Fruit fly (Drosophila melanogaster) whole organism, prepupa: Measurements from ENCODE around the gene CG18063.

Experiments
- Blimp-1 ChIP-seq: fragments of 200-800 bp; sonication (Bioruptor generic); optimal IDR thresholded peaks from 3 replicates; lab custom pipeline; 2017; ENCODE audit warnings: missing biosample characterization, missing genetic modification characterization, mild to moderate bottlenecking, moderate library complexity, missing genetic modification reagents
- CG10631 ChIP-seq: fragments of 200-800 bp; sonication (Bioruptor generic); optimal IDR thresholded peaks from 2 replicates; lab custom pipeline; 2016; ENCODE audit warnings: missing biosample characterization, missing genetic modification characterization
- CG10669 ChIP-seq: fragments of 200-800 bp; sonication (Bioruptor generic); optimal IDR thresholded peaks from 3 replicates; lab custom pipeline; 2018; ENCODE audit warnings: missing biosample characterization, mild to moderate bottlenecking, missing genetic modification characterization, moderate library complexity
- CG11762 ChIP-seq: fragments of 200-800 bp; sonication (Bioruptor generic); optimal IDR thresholded peaks from 3 replicates; lab custom pipeline; 2016; ENCODE audit warnings: missing biosample characterization, missing genetic modification characterization; ENCODE audit not compliant: insufficient read depth
- CG11902 ChIP-seq: fragments of 200-800 bp; sonication (Bioruptor generic); optimal IDR thresholded peaks from 3 replicates; lab custom pipeline; 2016; ENCODE audit warnings: missing biosample characterization, missing genetic modification characterization
- CG15336 ChIP-seq: fragments of 200-800 bp; sonication (Bioruptor generic); IDR thresholded peaks from 2 replicates; pipeline ENCODE4 v1.3.6; 2022; ENCODE audit warnings: missing biosample characterization, missing genetic modification characterization
- CG1621 ChIP-seq: fragments of 200-800 bp; sonication (Bioruptor generic); optimal IDR thresholded peaks from 3 replicates; lab custom pipeline; 2018; ENCODE audit warnings: missing biosample characterization, mild to moderate bottlenecking, missing genetic modification characterization
- CG3032 ChIP-seq: fragments of 200-800 bp; optimal IDR thresholded peaks from 2 replicates; lab custom pipeline; 2019; ENCODE audit warnings: missing biosample characterization, mild to moderate bottlenecking, missing genetic modification characterization, moderate library complexity
- CG31627 ChIP-seq: fragments of 200-800 bp; sonication (Bioruptor generic); optimal IDR thresholded peaks from 3 replicates; lab custom pipeline; 2016; ENCODE audit warnings: missing biosample characterization, missing genetic modification characterization
- CG32006 ChIP-seq: fragments of 200-800 bp; sonication (Bioruptor generic); optimal IDR thresholded peaks from 3 replicates; lab custom pipeline; 2017; ENCODE audit warnings: missing biosample characterization, mild to moderate bottlenecking, missing genetic modification characterization
- CG3919 ChIP-seq: fragments of 200-800 bp; sonication (Bioruptor generic); optimal IDR thresholded peaks from 3 replicates; lab custom pipeline; 2016; ENCODE audit warnings: missing biosample characterization, missing genetic modification characterization
- CG6163 ChIP-seq: fragments of 200-800 bp; sonication (Bioruptor generic); IDR thresholded peaks from 3 replicates; pipeline ENCODE4 v1.3.6; 2022; ENCODE audit warnings: missing biosample characterization, missing genetic modification characterization
- CG6276 ChIP-seq: fragments of 200-800 bp; sonication (Bioruptor generic); optimal IDR thresholded peaks from 2 replicates; lab custom pipeline; 2017; ENCODE audit warnings: missing biosample characterization, mild to moderate bottlenecking, missing genetic modification characterization
- CG6792 ChIP-seq: fragments of 200-800 bp; sonication (Bioruptor generic); optimal IDR thresholded peaks from 3 replicates; lab custom pipeline; 2016; ENCODE audit warnings: missing biosample characterization, missing genetic modification characterization
- CG6808 ChIP-seq: fragments of 200-800 bp; sonication (Bioruptor generic); optimal IDR thresholded peaks from 3 replicates; lab custom pipeline; 2017; ENCODE audit warnings: missing biosample characterization, missing genetic modification characterization, mild to moderate bottlenecking, moderate library complexity, missing genetic modification reagents
- CG6854 ChIP-seq: fragments of 200-800 bp; sonication (Bioruptor generic); optimal IDR thresholded peaks from 2 replicates; lab custom pipeline; 2017; ENCODE audit warnings: missing biosample characterization, mild to moderate bottlenecking, missing genetic modification characterization
- CG7368 ChIP-seq: fragments of 200-800 bp; sonication (Bioruptor generic); optimal IDR thresholded peaks from 3 replicates; lab custom pipeline; 2016; ENCODE audit warnings: missing biosample characterization, missing genetic modification characterization
- CG8119 ChIP-seq: fragments of 200-800 bp; sonication (Bioruptor generic); IDR thresholded peaks from 3 replicates; pipeline ENCODE4 v1.3.6; 2022; ENCODE audit warnings: missing biosample characterization, missing genetic modification characterization
- CG8632 ChIP-seq: fragments of 200-800 bp; sonication (Bioruptor generic); optimal IDR thresholded peaks from 3 replicates; lab custom pipeline; 2016; ENCODE audit warnings: missing biosample characterization, missing genetic modification characterization
- CG9139 ChIP-seq: fragments of 200-800 bp; sonication (Bioruptor generic); optimal IDR thresholded peaks from 3 replicates; lab custom pipeline; 2017; ENCODE audit warnings: missing biosample characterization, mild to moderate bottlenecking, missing genetic modification characterization
- Eip75B ChIP-seq: fragments of 200-800 bp; sonication (Bioruptor generic); optimal IDR thresholded peaks from 3 replicates; lab custom pipeline; 2016; ENCODE audit warnings: missing biosample characterization, missing genetic modification characterization
- Eip78C ChIP-seq: fragments of 200-800 bp; sonication (Bioruptor generic); peaks from one replicate; lab custom pipeline; 2016; ENCODE audit warnings: missing biosample characterization, missing genetic modification characterization
- Eip93F ChIP-seq: fragments of 200-800 bp; sonication (Bioruptor generic); optimal IDR thresholded peaks from 2 replicates; lab custom pipeline; 2016; ENCODE audit warnings: missing biosample characterization, mild to moderate bottlenecking, missing genetic modification characterization
- Ets96B ChIP-seq: fragments of 200-800 bp; optimal IDR thresholded peaks from 2 replicates; lab custom pipeline; 2019; ENCODE audit warnings: missing biosample characterization, mild to moderate bottlenecking, missing genetic modification characterization, moderate library complexity
- Gug ChIP-seq: fragments of 200-800 bp; sonication (Bioruptor generic); IDR thresholded peaks from 2 replicates; pipeline ENCODE4 v1.3.6; 2022; ENCODE audit warnings: missing biosample characterization, missing genetic modification characterization
- Hr38 ChIP-seq: sonication (Bioruptor generic); optimal IDR thresholded peaks from 2 replicates; lab custom pipeline; 2016; ENCODE audit warnings: missing biosample characterization, missing genetic modification characterization
- Hr39 ChIP-seq: fragments of 200-800 bp; sonication (Bioruptor generic); optimal IDR thresholded peaks from 2 replicates; lab custom pipeline; 2016; ENCODE audit warnings: missing biosample characterization, missing genetic modification characterization
- Met ChIP-seq: fragments of 200-800 bp; sonication (Bioruptor generic); optimal IDR thresholded peaks from 3 replicates; lab custom pipeline; 2016; ENCODE audit warnings: missing biosample characterization, missing genetic modification characterization
- OdsH ChIP-seq: fragments of 200-800 bp; sonication (Bioruptor generic); optimal IDR thresholded peaks from 3 replicates; lab custom pipeline; 2016; ENCODE audit warnings: missing biosample characterization, missing genetic modification characterization
- Sox102F ChIP-seq: fragments of 200-800 bp; sonication (Bioruptor generic); optimal IDR thresholded peaks from 2 replicates; lab custom pipeline; 2016; ENCODE audit warnings: missing biosample characterization, mild to moderate bottlenecking, missing genetic modification characterization
- acj6 ChIP-seq: fragments of 200-800 bp; sonication (Bioruptor generic); optimal IDR thresholded peaks from 3 replicates; lab custom pipeline; 2016; ENCODE audit warnings: missing biosample characterization, missing genetic modification characterization
- cyc ChIP-seq: fragments of 200-800 bp; sonication (Bioruptor generic); optimal IDR thresholded peaks from 3 replicates; lab custom pipeline; 2016; ENCODE audit warnings: missing biosample characterization, missing genetic modification characterization
- dac ChIP-seq: fragments of 200-800 bp; sonication (Bioruptor generic); optimal IDR thresholded peaks from 2 replicates; lab custom pipeline; 2017; ENCODE audit warnings: missing biosample characterization, mild to moderate bottlenecking, missing genetic modification characterization
- dsx ChIP-seq: fragments of 200-800 bp; optimal IDR thresholded peaks from 3 replicates; lab custom pipeline; 2019; ENCODE audit warnings: missing biosample characterization, mild to moderate bottlenecking, missing genetic modification characterization, moderate library complexity; ENCODE audit not compliant: poor library complexity, severe bottlenecking
- eg ChIP-seq: fragments of 200-800 bp; sonication (Bioruptor generic); IDR thresholded peaks from 3 replicates; pipeline ENCODE4 v1.3.6; 2022; ENCODE audit warnings: missing biosample characterization, missing genetic modification characterization
- esn ChIP-seq: fragments of 200-800 bp; sonication (Bioruptor generic); optimal IDR thresholded peaks from 2 replicates; lab custom pipeline; 2016; ENCODE audit warnings: missing biosample characterization, mild to moderate bottlenecking, missing genetic modification characterization, moderate library complexity
- fd59A ChIP-seq: fragments of 200-800 bp; sonication (Bioruptor generic); optimal IDR thresholded peaks from 2 replicates; lab custom pipeline; 2017; ENCODE audit warnings: missing biosample characterization, mild to moderate bottlenecking, missing genetic modification characterization, missing genetic modification reagents
- fd85E ChIP-seq: fragments of 200-800 bp; sonication (Bioruptor generic); optimal IDR thresholded peaks from 3 replicates; lab custom pipeline; 2016; ENCODE audit warnings: missing biosample characterization, missing genetic modification characterization
- lz ChIP-seq: fragments of 200-800 bp; sonication (Bioruptor generic); optimal IDR thresholded peaks from 3 replicates; lab custom pipeline; 2016; ENCODE audit warnings: missing biosample characterization, missing genetic modification characterization
- pdm3 ChIP-seq: fragments of 200-800 bp; sonication (Bioruptor generic); optimal IDR thresholded peaks from 3 replicates; lab custom pipeline; 2016; ENCODE audit warnings: missing biosample characterization, missing genetic modification characterization
- salr ChIP-seq, 2 experiments: fragments of 200-800 bp; sonication (Bioruptor generic); optimal IDR thresholded peaks; 3 replicates each; lab custom pipeline; 2016 to 2018; ENCODE audit warnings: missing biosample characterization in 2 of 2, missing genetic modification characterization in 2 of 2, mild to moderate bottlenecking in 1 of 2
- spab ChIP-seq: fragments of 200-800 bp; sonication (Bioruptor generic); optimal IDR thresholded peaks from 2 replicates; lab custom pipeline; 2017; ENCODE audit warnings: missing biosample characterization, mild to moderate bottlenecking, missing genetic modification characterization, missing genetic modification reagents
- ss ChIP-seq, 2 experiments: fragments of 200-800 bp; sonication (Bioruptor generic); optimal IDR thresholded peaks; 2 replicates in 1 of 2; 3 replicates in 1 of 2; lab custom pipeline; 2017 to 2018; ENCODE audit warnings: mild to moderate bottlenecking in 2 of 2, missing biosample characterization in 2 of 2, missing genetic modification characterization in 2 of 2, moderate library complexity in 1 of 2
- svp ChIP-seq: fragments of 200-800 bp; sonication (Bioruptor generic); peaks from one replicate; lab custom pipeline; 2016; ENCODE audit warnings: missing biosample characterization, missing genetic modification characterization
- topi ChIP-seq: fragments of 200-800 bp; sonication (Bioruptor generic); optimal IDR thresholded peaks from 3 replicates; lab custom pipeline; 2016; ENCODE audit warnings: missing biosample characterization, missing genetic modification characterization
- vri ChIP-seq: fragments of 200-800 bp; sonication (Bioruptor generic); optimal IDR thresholded peaks from 3 replicates; lab custom pipeline; 2016; ENCODE audit warnings: missing biosample characterization, mild to moderate bottlenecking, missing genetic modification characterization

Gene CG18063

dm6 chr2L:15908496-15909276, 49.0 kb upstream of the CG18063 start (continued):
- peak; percentile 25 for TF ChIP-seq CG8632
- no peak for TF ChIP-seq Ets96B (tag; lab: Kevin White, UChicago)
- TF ChIP-seq vri (GFP tag; lab: Kevin White, UChicago): peak; percentile 89
- TF ChIP-seq CG10631 (GFP tag; lab: Kevin White, UChicago): peak; percentile 5
- no peak for TF ChIP-seq CG3919
- peak; percentile 3 for TF ChIP-seq topi (GFP tag; lab: Kevin White, UChicago)
- no peak for TF ChIP-seq CG1621 (tag; lab: Kevin White, UChicago)
- peak; percentile 82 for TF ChIP-seq CG6854
- peak; percentile 98 for TF ChIP-seq svp (GFP tag; lab: Kevin White, UChicago)
- no peak for TF ChIP-seq CG11902 (GFP tag; lab: Kevin White, UChicago)
- no peak for TF ChIP-seq OdsH
- TF ChIP-seq CG11762 (GFP tag; lab: Kevin White, UChicago): no peak
- TF ChIP-seq CG6808: no peak
- TF ChIP-seq Sox102F: peak; percentile 48
- TF ChIP-seq Hr38 (GFP tag; lab: Kevin White, UChicago): no peak
- TF ChIP-seq CG9139 (GFP tag; lab: Kevin White, UChicago): no peak
- no peak for TF ChIP-seq fd85E (GFP tag; lab: Kevin White, UChicago)
- TF ChIP-seq pdm3 (GFP tag; lab: Kevin White, UChicago): no peak
- no peak for TF ChIP-seq dsx (GFP tag; lab: Kevin White, UChicago)
- TF ChIP-seq CG3032 (tag; lab: Kevin White, UChicago): no peak
- TF ChIP-seq, all 60 proteins: peak for 16

dm6 chr2L:15909277-15909674, 48.4 kb upstream of the CG18063 start:
- TF ChIP-seq salr (GFP tag; optimal IDR thresholded peaks at IDR 0.05; lab: Kevin White, UChicago): no peak
- peak; percentile 8 for TF ChIP-seq CG6792
- peak; percentile 40 for TF ChIP-seq OdsH
- no peak for TF ChIP-seq Hr39 (GFP tag; lab: Kevin White, UChicago)
- no peak for TF ChIP-seq Sox102F
- TF ChIP-seq Blimp-1 (GFP tag; lab: Kevin White, UChicago): no peak
- TF ChIP-seq Eip75B (GFP tag; lab: Kevin White, UChicago): no peak
- no peak for TF ChIP-seq Gug (GFP tag; lab: Robert Waterston, UW)
- TF ChIP-seq Hr38 (GFP tag; lab: Kevin White, UChicago): no peak
- no peak for TF ChIP-seq vri (GFP tag; lab: Kevin White, UChicago)
- TF ChIP-seq CG31627 (GFP tag; lab: Kevin White, UChicago): no peak
- peak; percentile 53 for TF ChIP-seq fd59A (GFP tag; lab: Kevin White, UChicago)
- TF ChIP-seq CG11762 (GFP tag; lab: Kevin White, UChicago): no peak
- TF ChIP-seq CG15336: no peak
- TF ChIP-seq CG6163 (GFP tag; lab: Robert Waterston, UW): peak; percentile 53; the same call in 2 of the 3 replicates
- TF ChIP-seq Met (GFP tag; lab: Kevin White, UChicago): no peak
- TF ChIP-seq cyc (GFP tag; lab: Kevin White, UChicago): no peak
- TF ChIP-seq CG10631 (GFP tag; lab: Kevin White, UChicago): peak; percentile 64
- peak; percentile 58 for TF ChIP-seq spab (GFP tag; lab: Kevin White, UChicago)
- TF ChIP-seq lz (GFP tag; lab: Kevin White, UChicago): no peak
- no peak for TF ChIP-seq CG32006 (GFP tag; lab: Kevin White, UChicago)
- no peak for TF ChIP-seq CG6854
- peak; percentile 75 for TF ChIP-seq Eip78C (GFP tag; lab: Kevin White, UChicago)
- TF ChIP-seq acj6 (GFP tag; lab: Kevin White, UChicago): peak; percentile 36
- peak; percentile 39 to 62 for TF ChIP-seq ss (GFP tag; optimal IDR thresholded peaks at IDR 0.05; lab: Kevin White, UChicago)
- no peak for TF ChIP-seq CG7368 (GFP tag; lab: Kevin White, UChicago)
- no peak; the same call in 2 of the 3 replicates for TF ChIP-seq CG8119 (GFP tag; lab: Robert Waterston, UW)
- peak; percentile 81 for TF ChIP-seq CG3032 (tag; lab: Kevin White, UChicago)
- TF ChIP-seq dsx (GFP tag; lab: Kevin White, UChicago): peak; percentile 22
- peak; percentile 11 for TF ChIP-seq CG1621 (tag; lab: Kevin White, UChicago)
- TF ChIP-seq Eip93F (GFP tag; lab: Kevin White, UChicago): no peak
- no peak for TF ChIP-seq CG6276
- no peak for TF ChIP-seq CG9139 (GFP tag; lab: Kevin White, UChicago)
- no peak for TF ChIP-seq dac (GFP tag; lab: Kevin White, UChicago)
- TF ChIP-seq eg (GFP tag; lab: Robert Waterston, UW): no peak
- peak; percentile 43 for TF ChIP-seq CG6808
- TF ChIP-seq esn: no peak
- TF ChIP-seq CG11902 (GFP tag; lab: Kevin White, UChicago): no peak
- peak; percentile 64 for TF ChIP-seq CG10669 (GFP tag; lab: Kevin White, UChicago)
